Worm (Caenorhabditis elegans) whole organism, L4 larva: ENCODE data around the gene Y53F4B.62.
A peak's percentile ranks its signal among the peaks of the same experiment; 100 is the strongest.

Source experiments
- F26F4.8 ChIP-seq: fragments of 200-800 bp; sonication (Bioruptor generic); conservative IDR thresholded peaks from 2 replicates; pipeline ENCODE4 v1.3.6; 2022; ENCODE audit warnings: missing genetic modification characterization, missing compliant biosample characterization
- F37D6.2 ChIP-seq: sonication (generic microtip); optimal IDR thresholded peaks from 2 replicates; lab custom pipeline; 2016; ENCODE audit warnings: mild to moderate bottlenecking, missing genetic modification characterization, missing compliant biosample characterization
- F49E8.2 ChIP-seq: sonication (generic microtip); optimal IDR thresholded peaks from 2 replicates; lab custom pipeline; 2016; ENCODE audit warnings: missing compliant biosample characterization, mild to moderate bottlenecking, missing genetic modification characterization, borderline replicate concordance
- T26A8.4 ChIP-seq: fragments of 200-800 bp; sonication (Bioruptor generic); IDR thresholded peaks from 2 replicates; pipeline ENCODE4 v1.3.6; 2022; ENCODE audit warnings: missing genetic modification characterization, missing compliant biosample characterization
- Y105C5A.15 ChIP-seq: fragments of 200-800 bp; sonication (Bioruptor generic); IDR thresholded peaks from 2 replicates; pipeline ENCODE4 v1.3.6; 2022; ENCODE audit warnings: missing genetic modification characterization, missing compliant biosample characterization
- ZK337.2 ChIP-seq: fragments of 200-800 bp; sonication (Bioruptor generic); IDR thresholded peaks from 2 replicates; pipeline ENCODE4 v1.3.6; 2022; ENCODE audit warnings: missing genetic modification reagents, missing genetic modification characterization, missing compliant biosample characterization
- aly-2 ChIP-seq: sonication (generic microtip); optimal IDR thresholded peaks from 2 replicates; lab custom pipeline; 2018; ENCODE audit warnings: missing biosample characterization, missing genetic modification characterization
- ceh-20 ChIP-seq: fragments of 200-800 bp; sonication (Bioruptor generic); IDR thresholded peaks from 2 replicates; pipeline ENCODE4 v1.3.6; 2022; ENCODE audit warnings: missing genetic modification reagents, missing genetic modification characterization, missing compliant biosample characterization
- ceh-62 ChIP-seq: sonication (generic microtip); optimal IDR thresholded peaks from 2 replicates; lab custom pipeline; 2017; ENCODE audit warnings: missing biosample characterization, missing genetic modification characterization
- ceh-82 ChIP-seq: sonication (generic microtip); optimal IDR thresholded peaks from 2 replicates; lab custom pipeline; 2017; ENCODE audit warnings: missing biosample characterization, missing genetic modification characterization
- daf-16 ChIP-seq, 3 experiments: sonication (generic microtip); optimal IDR thresholded peaks; 2 replicates each; lab custom pipeline; 2016 to 2017; ENCODE audit warnings: missing genetic modification characterization in 3 of 3, missing genetic modification reagents in 3 of 3, mild to moderate bottlenecking in 2 of 3, missing compliant biosample characterization in 2 of 3, missing biosample characterization in 1 of 3, moderate library complexity in 1 of 3
- dmd-6 ChIP-seq: fragments of 200-800 bp; sonication (Bioruptor generic); IDR thresholded peaks from 2 replicates; pipeline ENCODE4 v1.3.6; 2022; ENCODE audit warnings: missing genetic modification reagents, missing genetic modification characterization, missing compliant biosample characterization
- dmd-8 ChIP-seq: fragments of 200-800 bp; sonication (Bioruptor generic); IDR thresholded peaks from 2 replicates; pipeline ENCODE4 v1.3.6; 2022; ENCODE audit warnings: missing genetic modification characterization, missing compliant biosample characterization
- dmd-9 ChIP-seq: fragments of 200-800 bp; sonication (Bioruptor generic); IDR thresholded peaks from 2 replicates; pipeline ENCODE4 v1.3.6; 2022; ENCODE audit warnings: missing genetic modification reagents, missing genetic modification characterization, missing compliant biosample characterization
- dpl-1 ChIP-seq: fragments of 150-350 bp; optimal IDR thresholded peaks from 2 replicates; lab custom pipeline; 2014; ENCODE audit warnings: missing biosample characterization, missing genetic modification reagents, missing genetic modification characterization
- dve-1 ChIP-seq: sonication (generic microtip); optimal IDR thresholded peaks from 2 replicates; lab custom pipeline; 2017; ENCODE audit warnings: antibody characterized with exemption, mild to moderate bottlenecking, missing genetic modification characterization, missing compliant biosample characterization; ENCODE audit not compliant: insufficient read depth
- fos-1 ChIP-seq: fragments of 150-350 bp; optimal IDR thresholded peaks from 2 replicates; lab custom pipeline; 2014; ENCODE audit warnings: missing biosample characterization, missing genetic modification characterization
- gei-8 ChIP-seq: fragments of 200-800 bp; sonication (Bioruptor generic); optimal IDR thresholded peaks from 2 replicates; lab custom pipeline; 2018; ENCODE audit warnings: mild to moderate bottlenecking, missing genetic modification characterization, missing compliant biosample characterization
- hlh-11 ChIP-seq: fragments of 200-800 bp; sonication (Bioruptor generic); optimal IDR thresholded peaks from 2 replicates; lab custom pipeline; 2018; ENCODE audit warnings: mild to moderate bottlenecking, missing genetic modification characterization, missing compliant biosample characterization
- hlh-30 ChIP-seq: sonication (generic microtip); optimal IDR thresholded peaks from 2 replicates; lab custom pipeline; 2017; ENCODE audit warnings: antibody characterized with exemption, mild to moderate bottlenecking, missing genetic modification characterization, missing compliant biosample characterization; ENCODE audit not compliant: insufficient read depth
- jun-1 ChIP-seq: fragments of 150-350 bp; optimal IDR thresholded peaks from 2 replicates; lab custom pipeline; 2014; ENCODE audit warnings: missing biosample characterization, missing genetic modification reagents, missing genetic modification characterization
- lin-1 ChIP-seq: fragments of 200-800 bp; sonication (Bioruptor generic); IDR thresholded peaks from 2 replicates; pipeline ENCODE4 v1.3.6; 2022; ENCODE audit warnings: missing genetic modification reagents, missing genetic modification characterization, missing compliant biosample characterization
- lin-39 ChIP-seq: fragments of 150-350 bp; optimal IDR thresholded peaks from 2 replicates; lab custom pipeline; 2014; ENCODE audit warnings: missing biosample characterization, missing genetic modification reagents, missing genetic modification characterization
- lsy-2 ChIP-seq, 2 experiments: fragments of 150-350 bp in 1 of 2; sonication (generic microtip) in 1 of 2; optimal IDR thresholded peaks; 2 replicates each; lab custom pipeline; 2014 to 2017; ENCODE audit warnings: missing biosample characterization in 2 of 2, missing genetic modification characterization in 2 of 2
- madf-5 ChIP-seq, 2 experiments: fragments of 200-800 bp; sonication (Bioruptor generic); IDR thresholded peaks; 2 replicates each; pipeline ENCODE4 v1.3.6; 2022; ENCODE audit warnings: missing compliant biosample characterization in 2 of 2, missing genetic modification characterization in 2 of 2
- mdl-1 ChIP-seq, 2 experiments: fragments of 150-350 bp in 1 of 2; sonication (generic microtip) in 1 of 2; optimal IDR thresholded peaks; 2 replicates each; lab custom pipeline; 2014 to 2017; ENCODE audit warnings: missing biosample characterization in 2 of 2, missing genetic modification characterization in 2 of 2
- mes-2 ChIP-seq: sonication (generic microtip); optimal IDR thresholded peaks from 2 replicates; lab custom pipeline; 2016; ENCODE audit warnings: missing genotype, mild to moderate bottlenecking, missing genetic modification characterization, missing compliant biosample characterization; ENCODE audit not compliant: poor library complexity, severe bottlenecking
- mxl-3 ChIP-seq: fragments of 200-800 bp; sonication (Bioruptor generic); optimal IDR thresholded peaks from 2 replicates; lab custom pipeline; 2018; ENCODE audit warnings: mild to moderate bottlenecking, missing genetic modification characterization, missing compliant biosample characterization
- nhr-10 ChIP-seq: fragments of 150-350 bp; optimal IDR thresholded peaks from 2 replicates; lab custom pipeline; 2014; ENCODE audit warnings: missing biosample characterization, missing genetic modification characterization
- nhr-102 ChIP-seq: sonication (generic microtip); optimal IDR thresholded peaks from 2 replicates; lab custom pipeline; 2016; ENCODE audit warnings: mild to moderate bottlenecking, missing genetic modification characterization, moderate library complexity, missing compliant biosample characterization
- nhr-11 ChIP-seq: fragments of 150-350 bp; optimal IDR thresholded peaks from 2 replicates; lab custom pipeline; 2014; ENCODE audit warnings: missing biosample characterization, missing genetic modification characterization
- nhr-237 ChIP-seq: sonication (generic microtip); optimal IDR thresholded peaks from 2 replicates; lab custom pipeline; 2017; ENCODE audit warnings: missing biosample characterization, missing genetic modification characterization
- nhr-28 ChIP-seq: fragments of 150-350 bp; optimal IDR thresholded peaks from 2 replicates; lab custom pipeline; 2014; ENCODE audit warnings: missing biosample characterization, missing genetic modification characterization
- nhr-41 ChIP-seq: fragments of 200-800 bp; sonication (Bioruptor generic); IDR thresholded peaks from 2 replicates; pipeline ENCODE4 v1.3.6; 2022; ENCODE audit warnings: missing genetic modification reagents, missing genetic modification characterization, missing compliant biosample characterization
- nhr-42 ChIP-seq: fragments of 200-800 bp; sonication (Bioruptor generic); IDR thresholded peaks from 2 replicates; pipeline ENCODE4 v1.3.6; 2022; ENCODE audit warnings: missing genetic modification characterization, missing compliant biosample characterization
- nhr-77 ChIP-seq: fragments of 150-350 bp; optimal IDR thresholded peaks from 2 replicates; lab custom pipeline; 2014; ENCODE audit warnings: missing biosample characterization, missing genetic modification characterization
- pha-4 ChIP-seq, 2 experiments: fragments of 150-350 bp in 1 of 2; fragments of 200-800 bp in 1 of 2; sonication (Bioruptor generic) in 1 of 2; IDR thresholded peaks in 1 of 2; optimal IDR thresholded peaks in 1 of 2; 2 replicates each; pipeline versions ENCODE4 v1.3.6 to Lab custom; 2014 to 2022; ENCODE audit warnings: missing genetic modification characterization in 2 of 2, missing genetic modification reagents in 2 of 2, missing biosample characterization in 1 of 2, missing compliant biosample characterization in 1 of 2
- pqm-1 ChIP-seq: sonication (generic microtip); optimal IDR thresholded peaks from 2 replicates; lab custom pipeline; 2017; ENCODE audit warnings: missing biosample characterization, missing genetic modification characterization
- rbr-2 ChIP-seq: sonication (generic microtip); optimal IDR thresholded peaks from 2 replicates; lab custom pipeline; 2016; ENCODE audit warnings: missing genotype, missing genetic modification characterization, missing compliant biosample characterization
- snpc-4 ChIP-seq: fragments of 150-350 bp; optimal IDR thresholded peaks from 2 replicates; lab custom pipeline; 2014; ENCODE audit warnings: missing biosample characterization, missing genetic modification characterization
- spr-1 ChIP-seq: sonication (generic microtip); optimal IDR thresholded peaks from 2 replicates; lab custom pipeline; 2016; ENCODE audit warnings: mild to moderate bottlenecking, missing genetic modification characterization, missing compliant biosample characterization
- unc-62 ChIP-seq, 3 experiments: fragments of 150-350 bp in 1 of 3; sonication (generic microtip); optimal IDR thresholded peaks in 2 of 3; peaks in 1 of 3; 1 replicate in 1 of 3; 2 replicates in 2 of 3; lab custom pipeline; 2014 to 2017; ENCODE audit warnings: missing biosample characterization in 3 of 3, missing genetic modification characterization in 3 of 3, missing genetic modification reagents in 3 of 3, missing genotype in 1 of 3
- zag-1 ChIP-seq: fragments of 150-350 bp; optimal IDR thresholded peaks from 2 replicates; lab custom pipeline; 2014; ENCODE audit warnings: missing biosample characterization, missing genetic modification characterization

Gene Y53F4B.62

ce11 chrII:15119537-15120360 lies 10.7 kb downstream of the Y53F4B.62 start, which contains the start of gene arp-1 (continued):
- TF ChIP-seq ceh-20 (GFP tag; lab: Robert Waterston, UW), result no peak
- no peak for TF ChIP-seq nhr-11
- TF ChIP-seq zag-1 (tag; lab: Kevin White, UChicago), result no peak
- TF ChIP-seq ceh-82, result no peak
- no peak for TF ChIP-seq dmd-8
- TF ChIP-seq nhr-237, result no peak
- no peak for TF ChIP-seq ZK337.2 (GFP tag; lab: Robert Waterston, UW)
- TF ChIP-seq Y105C5A.15 (GFP tag; lab: Robert Waterston, UW), result no peak
- TF ChIP-seq aly-2 (tag; lab: Kevin White, UChicago), result no peak
- no peak for TF ChIP-seq fos-1
- peak; percentile 67 for TF ChIP-seq mes-2 (tag; lab: Kevin White, UChicago)
- TF ChIP-seq, all 104 proteins: peak for 20

- no peak for TF ChIP-seq mdl-1 (tag; optimal IDR thresholded peaks at IDR 0.05; lab: Kevin White, UChicago)
- no peak for TF ChIP-seq T26A8.4 (GFP tag; lab: Robert Waterston, UW)
- TF ChIP-seq F37D6.2 (tag; lab: Kevin White, UChicago), result no peak
- peak; percentile 66; the same call in 1 of the 2 replicates for TF ChIP-seq nhr-42
- TF ChIP-seq daf-16 (GFP tag; optimal IDR thresholded peaks at IDR 0.05; lab: Kevin White, UChicago), result no peak
- peak; percentile 84 for TF ChIP-seq daf-16 (tag; optimal IDR thresholded peaks at IDR 0.05; lab: Kevin White, UChicago)
- TF ChIP-seq nhr-102 (tag; lab: Kevin White, UChicago), result no peak
- no peak for TF ChIP-seq dmd-8
- TF ChIP-seq pqm-1 (tag; lab: Kevin White, UChicago), result peak; percentile 35
- TF ChIP-seq dmd-6 (GFP tag; lab: Robert Waterston, UW), result peak; percentile 77
- TF ChIP-seq lin-39 (tag; lab: Kevin White, UChicago), result no peak
- TF ChIP-seq nhr-10 (tag; lab: Kevin White, UChicago), result no peak
- peak in 1 of 2 experiments; percentile 19 for TF ChIP-seq unc-62 (GFP tag; optimal IDR thresholded peaks at IDR 0.05 in 1 of 2; lab: Kevin White, UChicago)
- no peak for TF ChIP-seq unc-62 (tag; optimal IDR thresholded peaks at IDR 0.05; lab: Kevin White, UChicago)
- TF ChIP-seq ceh-82, result no peak
- no peak for TF ChIP-seq nhr-41 (GFP tag; lab: Robert Waterston, UW)
- peak; percentile 11 for TF ChIP-seq nhr-11
- peak in 1 of 2 experiments; percentile 27 for TF ChIP-seq lsy-2 (tag; optimal IDR thresholded peaks at IDR 0.05; lab: Kevin White, UChicago)
- TF ChIP-seq spr-1 (tag; lab: Kevin White, UChicago), result no peak
- TF ChIP-seq mxl-3 (GFP tag; lab: Kevin White, UChicago), result peak; percentile 9
- peak; percentile 31 for TF ChIP-seq mes-2 (tag; lab: Kevin White, UChicago)
- no peak for TF ChIP-seq rbr-2 (tag; lab: Kevin White, UChicago)
- TF ChIP-seq madf-5 (GFP tag; IDR thresholded peaks at IDR 0.05; lab: Robert Waterston, UW), result no peak
- peak; percentile 66 for TF ChIP-seq dve-1 (tag; lab: Kevin White, UChicago)
- TF ChIP-seq hlh-30 (tag; lab: Kevin White, UChicago), result peak; percentile 9
- no peak for TF ChIP-seq snpc-4 (tag; lab: Kevin White, UChicago)
- TF ChIP-seq jun-1 (tag; lab: Kevin White, UChicago), result no peak
- no peak for TF ChIP-seq pha-4 (GFP tag; IDR thresholded peaks at IDR 0.05; lab: Robert Waterston, UW)
- TF ChIP-seq pha-4 (tag; optimal IDR thresholded peaks at IDR 0.05; lab: Kevin White, UChicago), result no peak
- TF ChIP-seq dmd-9 (GFP tag; lab: Robert Waterston, UW), result no peak
- no peak for TF ChIP-seq F26F4.8 (GFP tag; lab: Robert Waterston, UW)
- TF ChIP-seq lin-1 (GFP tag; lab: Robert Waterston, UW), result 0 out of 2 replicates have a peak, but pooled peaks have one; percentile 24
- TF ChIP-seq gei-8, result no peak
- peak; percentile 93 for TF ChIP-seq nhr-28 (tag; lab: Kevin White, UChicago)
- TF ChIP-seq dpl-1 (GFP tag; lab: Kevin White, UChicago), result no peak
- TF ChIP-seq ceh-62 (tag; lab: Kevin White, UChicago), result no peak
- peak; percentile 68 for TF ChIP-seq hlh-11
- TF ChIP-seq F49E8.2 (tag; lab: Kevin White, UChicago), result no peak
- TF ChIP-seq nhr-77 (tag; lab: Kevin White, UChicago), result peak; percentile 97
Observed at ce11 chrII:15111352-15111751, 19.1 kb downstream of the Y53F4B.62 start.
